Fruit fly (Drosophila melanogaster) whole organism, prepupa: ENCODE results near the gene PGAP1.

Experiments
- Blimp-1 ChIP-seq: fragments of 200-800 bp; sonication (Bioruptor generic); optimal IDR thresholded peaks from 3 replicates; lab custom pipeline; 2017; ENCODE audit warnings: missing biosample characterization, missing genetic modification characterization, mild to moderate bottlenecking, moderate library complexity, missing genetic modification reagents
- CG10631 ChIP-seq: fragments of 200-800 bp; sonication (Bioruptor generic); optimal IDR thresholded peaks from 2 replicates; lab custom pipeline; 2016; ENCODE audit warnings: missing biosample characterization, missing genetic modification characterization
- CG10669 ChIP-seq: fragments of 200-800 bp; sonication (Bioruptor generic); optimal IDR thresholded peaks from 3 replicates; lab custom pipeline; 2018; ENCODE audit warnings: missing biosample characterization, mild to moderate bottlenecking, missing genetic modification characterization, moderate library complexity
- CG11294 ChIP-seq: fragments of 200-800 bp; sonication (Bioruptor generic); IDR thresholded peaks from 2 replicates; pipeline ENCODE4 v1.3.6; 2022; ENCODE audit warnings: missing biosample characterization, missing genetic modification characterization
- CG11762 ChIP-seq: fragments of 200-800 bp; sonication (Bioruptor generic); optimal IDR thresholded peaks from 3 replicates; lab custom pipeline; 2016; ENCODE audit warnings: missing biosample characterization, missing genetic modification characterization; ENCODE audit not compliant: insufficient read depth
- CG11902 ChIP-seq: fragments of 200-800 bp; sonication (Bioruptor generic); optimal IDR thresholded peaks from 3 replicates; lab custom pipeline; 2016; ENCODE audit warnings: missing biosample characterization, missing genetic modification characterization
- CG15336 ChIP-seq: fragments of 200-800 bp; sonication (Bioruptor generic); IDR thresholded peaks from 2 replicates; pipeline ENCODE4 v1.3.6; 2022; ENCODE audit warnings: missing biosample characterization, missing genetic modification characterization
- CG1621 ChIP-seq: fragments of 200-800 bp; sonication (Bioruptor generic); optimal IDR thresholded peaks from 3 replicates; lab custom pipeline; 2018; ENCODE audit warnings: missing biosample characterization, mild to moderate bottlenecking, missing genetic modification characterization
- CG3032 ChIP-seq: fragments of 200-800 bp; optimal IDR thresholded peaks from 2 replicates; lab custom pipeline; 2019; ENCODE audit warnings: missing biosample characterization, mild to moderate bottlenecking, missing genetic modification characterization, moderate library complexity
- CG31627 ChIP-seq: fragments of 200-800 bp; sonication (Bioruptor generic); optimal IDR thresholded peaks from 3 replicates; lab custom pipeline; 2016; ENCODE audit warnings: missing biosample characterization, missing genetic modification characterization
- CG32006 ChIP-seq: fragments of 200-800 bp; sonication (Bioruptor generic); optimal IDR thresholded peaks from 3 replicates; lab custom pipeline; 2017; ENCODE audit warnings: missing biosample characterization, mild to moderate bottlenecking, missing genetic modification characterization
- CG34406 ChIP-seq: fragments of 200-800 bp; sonication (Bioruptor generic); optimal IDR thresholded peaks from 3 replicates; lab custom pipeline; 2016; ENCODE audit warnings: missing biosample characterization, missing genetic modification characterization
- CG3919 ChIP-seq: fragments of 200-800 bp; sonication (Bioruptor generic); optimal IDR thresholded peaks from 3 replicates; lab custom pipeline; 2016; ENCODE audit warnings: missing biosample characterization, missing genetic modification characterization
- CG4318 ChIP-seq: fragments of 200-800 bp; sonication (Bioruptor generic); optimal IDR thresholded peaks from 3 replicates; lab custom pipeline; 2017; ENCODE audit warnings: missing biosample characterization, mild to moderate bottlenecking, missing genetic modification characterization
- CG6163 ChIP-seq: fragments of 200-800 bp; sonication (Bioruptor generic); IDR thresholded peaks from 3 replicates; pipeline ENCODE4 v1.3.6; 2022; ENCODE audit warnings: missing biosample characterization, missing genetic modification characterization
- CG6792 ChIP-seq: fragments of 200-800 bp; sonication (Bioruptor generic); optimal IDR thresholded peaks from 3 replicates; lab custom pipeline; 2016; ENCODE audit warnings: missing biosample characterization, missing genetic modification characterization
- CG6808 ChIP-seq: fragments of 200-800 bp; sonication (Bioruptor generic); optimal IDR thresholded peaks from 3 replicates; lab custom pipeline; 2017; ENCODE audit warnings: missing biosample characterization, missing genetic modification characterization, mild to moderate bottlenecking, moderate library complexity, missing genetic modification reagents
- CG6854 ChIP-seq: fragments of 200-800 bp; sonication (Bioruptor generic); optimal IDR thresholded peaks from 2 replicates; lab custom pipeline; 2017; ENCODE audit warnings: missing biosample characterization, mild to moderate bottlenecking, missing genetic modification characterization
- CG7368 ChIP-seq: fragments of 200-800 bp; sonication (Bioruptor generic); optimal IDR thresholded peaks from 3 replicates; lab custom pipeline; 2016; ENCODE audit warnings: missing biosample characterization, missing genetic modification characterization
- CG8119 ChIP-seq: fragments of 200-800 bp; sonication (Bioruptor generic); IDR thresholded peaks from 3 replicates; pipeline ENCODE4 v1.3.6; 2022; ENCODE audit warnings: missing biosample characterization, missing genetic modification characterization
- CG8632 ChIP-seq: fragments of 200-800 bp; sonication (Bioruptor generic); optimal IDR thresholded peaks from 3 replicates; lab custom pipeline; 2016; ENCODE audit warnings: missing biosample characterization, missing genetic modification characterization
- CG9139 ChIP-seq: fragments of 200-800 bp; sonication (Bioruptor generic); optimal IDR thresholded peaks from 3 replicates; lab custom pipeline; 2017; ENCODE audit warnings: missing biosample characterization, mild to moderate bottlenecking, missing genetic modification characterization
- Eip75B ChIP-seq: fragments of 200-800 bp; sonication (Bioruptor generic); optimal IDR thresholded peaks from 3 replicates; lab custom pipeline; 2016; ENCODE audit warnings: missing biosample characterization, missing genetic modification characterization
- Eip78C ChIP-seq: fragments of 200-800 bp; sonication (Bioruptor generic); peaks from one replicate; lab custom pipeline; 2016; ENCODE audit warnings: missing biosample characterization, missing genetic modification characterization
- Ets96B ChIP-seq: fragments of 200-800 bp; optimal IDR thresholded peaks from 2 replicates; lab custom pipeline; 2019; ENCODE audit warnings: missing biosample characterization, mild to moderate bottlenecking, missing genetic modification characterization, moderate library complexity
- Gug ChIP-seq: fragments of 200-800 bp; sonication (Bioruptor generic); IDR thresholded peaks from 2 replicates; pipeline ENCODE4 v1.3.6; 2022; ENCODE audit warnings: missing biosample characterization, missing genetic modification characterization
- Hr38 ChIP-seq: sonication (Bioruptor generic); optimal IDR thresholded peaks from 2 replicates; lab custom pipeline; 2016; ENCODE audit warnings: missing biosample characterization, missing genetic modification characterization
- Hr39 ChIP-seq: fragments of 200-800 bp; sonication (Bioruptor generic); optimal IDR thresholded peaks from 2 replicates; lab custom pipeline; 2016; ENCODE audit warnings: missing biosample characterization, missing genetic modification characterization
- Hr4 ChIP-seq: fragments of 200-800 bp; sonication (Bioruptor generic); optimal IDR thresholded peaks from 3 replicates; lab custom pipeline; 2016; ENCODE audit warnings: missing biosample characterization, missing genetic modification characterization
- Met ChIP-seq: fragments of 200-800 bp; sonication (Bioruptor generic); optimal IDR thresholded peaks from 3 replicates; lab custom pipeline; 2016; ENCODE audit warnings: missing biosample characterization, missing genetic modification characterization
- OdsH ChIP-seq: fragments of 200-800 bp; sonication (Bioruptor generic); optimal IDR thresholded peaks from 3 replicates; lab custom pipeline; 2016; ENCODE audit warnings: missing biosample characterization, missing genetic modification characterization
- Smox ChIP-seq: fragments of 200-800 bp; sonication (Bioruptor generic); optimal IDR thresholded peaks from 3 replicates; lab custom pipeline; 2016; ENCODE audit warnings: missing biosample characterization, missing genetic modification characterization
- Sox102F ChIP-seq: fragments of 200-800 bp; sonication (Bioruptor generic); optimal IDR thresholded peaks from 2 replicates; lab custom pipeline; 2016; ENCODE audit warnings: missing biosample characterization, mild to moderate bottlenecking, missing genetic modification characterization
- Sox14 ChIP-seq: fragments of 200-800 bp; sonication (Bioruptor generic); optimal IDR thresholded peaks from 3 replicates; lab custom pipeline; 2016; ENCODE audit warnings: missing biosample characterization, missing genetic modification characterization
- Sox15 ChIP-seq: fragments of 200-800 bp; sonication (Bioruptor generic); optimal IDR thresholded peaks from 3 replicates; lab custom pipeline; 2016; ENCODE audit warnings: missing biosample characterization, missing genetic modification characterization
- cyc ChIP-seq: fragments of 200-800 bp; sonication (Bioruptor generic); optimal IDR thresholded peaks from 3 replicates; lab custom pipeline; 2016; ENCODE audit warnings: missing biosample characterization, missing genetic modification characterization
- dac ChIP-seq: fragments of 200-800 bp; sonication (Bioruptor generic); optimal IDR thresholded peaks from 2 replicates; lab custom pipeline; 2017; ENCODE audit warnings: missing biosample characterization, mild to moderate bottlenecking, missing genetic modification characterization
- dsx ChIP-seq: fragments of 200-800 bp; optimal IDR thresholded peaks from 3 replicates; lab custom pipeline; 2019; ENCODE audit warnings: missing biosample characterization, mild to moderate bottlenecking, missing genetic modification characterization, moderate library complexity; ENCODE audit not compliant: poor library complexity, severe bottlenecking
- eg ChIP-seq: fragments of 200-800 bp; sonication (Bioruptor generic); IDR thresholded peaks from 3 replicates; pipeline ENCODE4 v1.3.6; 2022; ENCODE audit warnings: missing biosample characterization, missing genetic modification characterization
- esn ChIP-seq: fragments of 200-800 bp; sonication (Bioruptor generic); optimal IDR thresholded peaks from 2 replicates; lab custom pipeline; 2016; ENCODE audit warnings: missing biosample characterization, mild to moderate bottlenecking, missing genetic modification characterization, moderate library complexity
- fd59A ChIP-seq: fragments of 200-800 bp; sonication (Bioruptor generic); optimal IDR thresholded peaks from 2 replicates; lab custom pipeline; 2017; ENCODE audit warnings: missing biosample characterization, mild to moderate bottlenecking, missing genetic modification characterization, missing genetic modification reagents
- fd85E ChIP-seq: fragments of 200-800 bp; sonication (Bioruptor generic); optimal IDR thresholded peaks from 3 replicates; lab custom pipeline; 2016; ENCODE audit warnings: missing biosample characterization, missing genetic modification characterization
- lz ChIP-seq: fragments of 200-800 bp; sonication (Bioruptor generic); optimal IDR thresholded peaks from 3 replicates; lab custom pipeline; 2016; ENCODE audit warnings: missing biosample characterization, missing genetic modification characterization
- net ChIP-seq: fragments of 200-800 bp; sonication (Bioruptor generic); optimal IDR thresholded peaks from 3 replicates; lab custom pipeline; 2016; ENCODE audit warnings: missing biosample characterization, missing genetic modification characterization
- spab ChIP-seq: fragments of 200-800 bp; sonication (Bioruptor generic); optimal IDR thresholded peaks from 2 replicates; lab custom pipeline; 2017; ENCODE audit warnings: missing biosample characterization, mild to moderate bottlenecking, missing genetic modification characterization, missing genetic modification reagents
- ss ChIP-seq, 2 experiments: fragments of 200-800 bp; sonication (Bioruptor generic); optimal IDR thresholded peaks; 2 replicates in 1 of 2; 3 replicates in 1 of 2; lab custom pipeline; 2017 to 2018; ENCODE audit warnings: mild to moderate bottlenecking in 2 of 2, missing biosample characterization in 2 of 2, missing genetic modification characterization in 2 of 2, moderate library complexity in 1 of 2
- svp ChIP-seq: fragments of 200-800 bp; sonication (Bioruptor generic); peaks from one replicate; lab custom pipeline; 2016; ENCODE audit warnings: missing biosample characterization, missing genetic modification characterization
- topi ChIP-seq: fragments of 200-800 bp; sonication (Bioruptor generic); optimal IDR thresholded peaks from 3 replicates; lab custom pipeline; 2016; ENCODE audit warnings: missing biosample characterization, missing genetic modification characterization
- vri ChIP-seq: fragments of 200-800 bp; sonication (Bioruptor generic); optimal IDR thresholded peaks from 3 replicates; lab custom pipeline; 2016; ENCODE audit warnings: missing biosample characterization, mild to moderate bottlenecking, missing genetic modification characterization

PGAP1 gene

DNA sequence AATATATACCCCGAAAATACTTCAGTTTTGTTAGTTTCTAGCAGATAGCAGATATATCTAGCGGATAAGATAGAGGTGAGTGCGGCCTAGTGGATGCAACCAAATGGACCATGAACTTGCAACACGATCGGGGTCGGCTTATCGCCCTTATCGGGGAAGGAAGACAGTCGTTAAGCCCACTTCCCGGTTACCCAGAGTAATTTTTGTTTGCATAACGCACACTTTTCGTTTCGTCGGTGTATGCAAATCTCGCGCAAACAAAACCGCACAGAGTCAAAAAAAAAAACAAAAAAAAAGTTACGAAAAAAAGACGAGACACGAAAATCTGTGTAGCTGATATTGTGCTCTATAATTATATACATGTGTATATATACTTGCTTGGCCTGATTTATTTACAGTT is 23.7 kb upstream of the PGAP1 start:
- peak; percentile 65 for TF ChIP-seq svp
- TF ChIP-seq Eip78C (GFP tag; lab: Kevin White, UChicago), result peak; percentile 13
- TF ChIP-seq Smox (GFP tag; lab: Kevin White, UChicago), result no peak
- no peak for TF ChIP-seq Gug (GFP tag; lab: Robert Waterston, UW)
- no peak for TF ChIP-seq Met
- peak; percentile 22; the same call in 1 of the 3 replicates for TF ChIP-seq CG6163 (GFP tag; lab: Robert Waterston, UW)
- TF ChIP-seq, all 60 proteins: peak for 3

DNA sequence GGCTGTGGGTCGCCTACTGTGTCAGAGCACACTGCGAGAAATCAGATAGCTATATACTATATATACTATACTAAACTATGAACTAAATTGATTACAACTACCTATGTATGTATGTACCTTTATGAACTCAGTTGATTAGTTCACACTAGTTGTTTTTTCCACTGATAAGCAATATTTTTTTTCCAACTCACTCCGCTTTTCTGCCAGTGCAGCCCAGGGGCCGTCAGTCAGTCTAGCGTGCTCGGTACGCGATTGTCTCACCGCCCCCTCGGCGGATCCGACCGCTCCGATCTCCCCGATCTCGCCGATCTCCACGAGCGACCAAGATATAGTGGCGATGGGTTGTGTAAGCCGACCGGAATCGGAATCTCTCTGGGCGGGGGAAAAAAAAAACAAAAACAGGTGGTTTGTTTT is 16.6 kb upstream of the PGAP1 start:
- peak; percentile 61 for TF ChIP-seq CG10631 (GFP tag; lab: Kevin White, UChicago)
- TF ChIP-seq vri (GFP tag; lab: Kevin White, UChicago), result no peak
- peak; percentile 79 for TF ChIP-seq CG3919 (GFP tag; lab: Kevin White, UChicago)
- peak; percentile 12 for TF ChIP-seq CG34406
- TF ChIP-seq dac (GFP tag; lab: Kevin White, UChicago), result peak; percentile 70
- TF ChIP-seq OdsH, result peak; percentile 51
- peak; percentile 2 for TF ChIP-seq Sox15 (GFP tag; lab: Kevin White, UChicago)
- peak; percentile 29 for TF ChIP-seq lz
- TF ChIP-seq fd59A (GFP tag; lab: Kevin White, UChicago), result peak; percentile 20
- TF ChIP-seq CG31627 (GFP tag; lab: Kevin White, UChicago), result no peak
- TF ChIP-seq esn (GFP tag; lab: Kevin White, UChicago), result no peak
- peak; percentile 93 for TF ChIP-seq CG15336 (GFP tag; lab: Robert Waterston, UW)
- peak; percentile 52 for TF ChIP-seq net
- TF ChIP-seq CG32006, result peak; percentile 83
- TF ChIP-seq CG4318 (GFP tag; lab: Kevin White, UChicago), result peak; percentile 66
- peak; percentile 86 for TF ChIP-seq CG8119 (GFP tag; lab: Robert Waterston, UW)
- peak; percentile 74 for TF ChIP-seq CG6808 (GFP tag; lab: Kevin White, UChicago)
- TF ChIP-seq CG8632, result peak; percentile 25
- TF ChIP-seq CG11762 (GFP tag; lab: Kevin White, UChicago), result peak; percentile 59
- no peak for TF ChIP-seq Blimp-1
- TF ChIP-seq ss (GFP tag; optimal IDR thresholded peaks at IDR 0.05; lab: Kevin White, UChicago), result peak; percentile 66 to 74
- no peak for TF ChIP-seq Hr38 (GFP tag; lab: Kevin White, UChicago)
- TF ChIP-seq eg (GFP tag; lab: Robert Waterston, UW), result peak; percentile 95
- peak; percentile 94 for TF ChIP-seq CG6163 (GFP tag; lab: Robert Waterston, UW)
- peak; percentile 33 for TF ChIP-seq topi (GFP tag; lab: Kevin White, UChicago)
- TF ChIP-seq CG6792 (GFP tag; lab: Kevin White, UChicago), result peak; percentile 49
- TF ChIP-seq CG9139 (GFP tag; lab: Kevin White, UChicago), result peak; percentile 71
- peak; percentile 88 for TF ChIP-seq Eip78C (GFP tag; lab: Kevin White, UChicago)
- TF ChIP-seq CG7368 (GFP tag; lab: Kevin White, UChicago), result peak; percentile 38
- peak; percentile 77 for TF ChIP-seq Ets96B (tag; lab: Kevin White, UChicago)
- TF ChIP-seq Sox102F (GFP tag; lab: Kevin White, UChicago), result no peak
- peak; percentile 91 for TF ChIP-seq CG11294 (GFP tag; lab: Robert Waterston, UW)
- TF ChIP-seq Eip75B, result peak; percentile 71
- peak; percentile 55 for TF ChIP-seq CG1621 (tag; lab: Kevin White, UChicago)
- peak; percentile 81 for TF ChIP-seq Hr4 (GFP tag; lab: Kevin White, UChicago)
- TF ChIP-seq spab, result peak; percentile 70
- no peak for TF ChIP-seq Hr39
- TF ChIP-seq dsx (GFP tag; lab: Kevin White, UChicago), result peak; percentile 73
- peak; percentile 32 for TF ChIP-seq Met
- peak; percentile 87 for TF ChIP-seq svp
- TF ChIP-seq fd85E (GFP tag; lab: Kevin White, UChicago), result no peak
- TF ChIP-seq CG3032, result peak; percentile 74
- peak; percentile 4 for TF ChIP-seq cyc (GFP tag; lab: Kevin White, UChicago)
- TF ChIP-seq CG10669 (GFP tag; lab: Kevin White, UChicago), result peak; percentile 76
- peak; percentile 36 for TF ChIP-seq CG11902 (GFP tag; lab: Kevin White, UChicago)
- TF ChIP-seq CG6854 (GFP tag; lab: Kevin White, UChicago), result no peak
- no peak for TF ChIP-seq Smox (GFP tag; lab: Kevin White, UChicago)
- peak; percentile 16 for TF ChIP-seq Sox14
